Worm (Caenorhabditis elegans) whole organism, L3 larva: ENCODE results near the gene col-38.

Experiments
- R02D3.7 ChIP-seq: fragments of 150-350 bp; optimal IDR thresholded peaks from 2 replicates; lab custom pipeline; 2014; ENCODE audit warnings: missing biosample characterization, missing genetic modification characterization
- ZK546.5 ChIP-seq: sonication (generic microtip); optimal IDR thresholded peaks from 2 replicates; lab custom pipeline; 2017; ENCODE audit warnings: missing biosample characterization, missing genetic modification characterization
- egl-5 ChIP-seq: fragments of 150-350 bp; optimal IDR thresholded peaks from 2 replicates; lab custom pipeline; 2017; ENCODE audit warnings: missing biosample characterization, missing genetic modification reagents, missing genetic modification characterization, inconsistent platforms
- elt-3 ChIP-seq, 3 experiments: fragments of 150-350 bp in 1 of 3; sonication (generic microtip) in 2 of 3; optimal IDR thresholded peaks; 2 replicates in 2 of 3; 4 replicates in 1 of 3; lab custom pipeline; 2014 to 2017; ENCODE audit warnings: missing biosample characterization in 3 of 3, missing genetic modification characterization in 3 of 3
- nhr-12 ChIP-seq: fragments of 150-350 bp; optimal IDR thresholded peaks from 2 replicates; lab custom pipeline; 2014; ENCODE audit warnings: missing biosample characterization, missing genetic modification characterization
- nhr-43 ChIP-seq: sonication (generic microtip); optimal IDR thresholded peaks from 2 replicates; lab custom pipeline; 2016; ENCODE audit warnings: mild to moderate bottlenecking, missing genetic modification characterization, missing compliant biosample characterization; ENCODE audit not compliant: poor library complexity, severe bottlenecking
- pha-4 ChIP-seq: fragments of 150-350 bp; optimal IDR thresholded peaks from 2 replicates; lab custom pipeline; 2014; ENCODE audit warnings: missing biosample characterization, missing genetic modification reagents, missing genetic modification characterization
- tbx-2 ChIP-seq: sonication (generic microtip); optimal IDR thresholded peaks from 2 replicates; lab custom pipeline; 2016; ENCODE audit warnings: mild to moderate bottlenecking, missing genetic modification characterization, missing compliant biosample characterization
- unc-39 ChIP-seq: sonication (generic microtip); optimal IDR thresholded peaks from 4 replicates; lab custom pipeline; 2017; ENCODE audit warnings: missing biosample characterization, missing genetic modification characterization

DNA sequence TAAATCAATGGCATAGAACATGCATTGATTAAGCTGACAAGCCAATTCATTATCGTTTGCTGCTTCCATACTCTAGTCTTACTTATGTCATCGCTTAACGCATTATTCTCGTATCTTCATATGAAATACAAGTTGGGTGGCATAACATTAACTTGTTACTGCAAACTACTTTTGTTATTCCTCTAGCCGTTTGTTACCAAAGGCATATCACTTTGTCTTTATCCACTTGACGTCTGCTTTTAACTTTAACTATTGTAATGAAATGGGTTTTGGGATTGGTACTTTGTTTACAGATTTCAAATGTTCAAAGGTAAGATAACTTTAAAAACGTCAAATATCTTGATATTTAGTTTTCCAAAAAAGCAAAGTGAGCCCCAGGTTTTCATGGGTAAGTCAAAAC, 32.8 kb downstream of the col-38 start, which contains the start of gene W01C9.2:
- TF ChIP-seq ZK546.5 (no peak), pha-4 (tag; lab: Kevin White, UChicago) (no peak), nhr-12 (tag; lab: Kevin White, UChicago) (no peak), tbx-2 (tag; lab: Kevin White, UChicago) (no peak), egl-5 (tag; lab: Kevin White, UChicago) (no peak), nhr-43 (tag; lab: Kevin White, UChicago) (no peak), elt-3 (tag; optimal IDR thresholded peaks at IDR 0.05; lab: Kevin White, UChicago) (no peak), R02D3.7 (tag; lab: Kevin White, UChicago) (no peak), unc-39 (no peak)
